Worm (Caenorhabditis elegans): Measurements from ENCODE around the gene twk-40.

DNA sequence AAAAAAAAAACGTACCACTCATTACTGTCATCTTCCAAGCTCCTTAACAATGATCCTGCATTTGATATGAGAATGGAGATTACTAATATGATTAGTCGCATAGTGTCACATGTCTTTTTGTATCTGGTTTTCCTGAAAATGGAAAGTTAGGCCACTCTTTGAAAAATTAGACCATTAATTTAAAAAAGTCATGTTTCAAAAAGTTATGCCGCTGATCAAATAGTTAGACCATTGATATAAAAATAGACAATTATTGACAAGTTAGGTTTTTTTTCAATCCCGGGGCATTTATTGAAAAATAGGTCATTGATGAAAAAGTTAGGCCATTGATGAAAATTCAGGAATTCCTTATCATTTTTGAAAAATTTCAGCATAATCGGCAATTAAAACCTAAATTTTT, 8.3 kb downstream of the twk-40 start, which contains the start of gene acc-4:
- TF ChIP-seq pag-3 (tag; optimal IDR thresholded peaks at IDR 0.05; ENCODE audit: borderline replicate concordance, insufficient read depth) (no peak), mab-9 (GFP tag; IDR thresholded peaks at IDR 0.05) (no peak)

All from whole organism, L1 larva.